Worm (Caenorhabditis elegans) whole organism, mixed stage, embryonic: ENCODE results near the gene dac-1.

Experiments used
- lsy-2 ChIP-seq: fragments of 150-350 bp; optimal IDR thresholded peaks from 2 replicates; lab custom pipeline; 2014; ENCODE audit warnings: missing biosample characterization, missing genetic modification characterization
- nhr-76 ChIP-seq: sonication (generic microtip); optimal IDR thresholded peaks from 2 replicates; lab custom pipeline; 2017; ENCODE audit warnings: missing biosample characterization, missing genetic modification characterization
- pha-4 ChIP-seq: fragments of 150-350 bp; optimal IDR thresholded peaks from 2 replicates; lab custom pipeline; 2018; ENCODE audit warnings: missing biosample characterization, missing genetic modification reagents, missing genetic modification characterization
- snpc-4 ChIP-seq: fragments of 150-350 bp; optimal IDR thresholded peaks from 2 replicates; lab custom pipeline; 2014; ENCODE audit warnings: missing biosample characterization, missing genetic modification characterization
- tbx-8 ChIP-seq: fragments of 200-800 bp; sonication (Bioruptor generic); optimal IDR thresholded peaks from 2 replicates; lab custom pipeline; 2018; ENCODE audit warnings: mild to moderate bottlenecking, missing genetic modification characterization, moderate library complexity, missing compliant biosample characterization
- unc-120 ChIP-seq: sonication (generic microtip); optimal IDR thresholded peaks from 2 replicates; lab custom pipeline; 2017; ENCODE audit warnings: missing genetic modification characterization, missing compliant biosample characterization; ENCODE audit not compliant: poor library complexity, severe bottlenecking
- unc-39 ChIP-seq: fragments of 150-350 bp; optimal IDR thresholded peaks from 2 replicates; lab custom pipeline; 2014; ENCODE audit warnings: missing biosample characterization, missing genetic modification characterization
- ztf-11 ChIP-seq: fragments of 150-350 bp; optimal IDR thresholded peaks from 2 replicates; lab custom pipeline; 2014; ENCODE audit warnings: missing biosample characterization, missing genetic modification characterization

ce11 chrIII:853414-853813 lies 37.5 kb downstream of the dac-1 start:
- no peak for TF ChIP-seq snpc-4 (tag; lab: Kevin White, UChicago)
- TF ChIP-seq ztf-11 (tag; lab: Kevin White, UChicago), result no peak
- no peak for TF ChIP-seq lsy-2 (tag; lab: Kevin White, UChicago)
- no peak for TF ChIP-seq nhr-76
- TF ChIP-seq tbx-8 (GFP tag; lab: Kevin White, UChicago), result no peak
- no peak for TF ChIP-seq unc-39 (tag; lab: Kevin White, UChicago)
- TF ChIP-seq pha-4 (tag; lab: Kevin White, UChicago), result no peak
- no peak for TF ChIP-seq unc-120 (tag; lab: Kevin White, UChicago)
